Worm (Caenorhabditis elegans): Measurements from ENCODE around the gene dpy-27.

dpy-27 gene

ce11 chrIII:3821969-3822453 lies 2.5 kb upstream of the dpy-27 start, which contains the start of gene amx-1:
TSS of gene amx-1 (plus strand) at chrIII:3822403.
- TF ChIP-seq nhr-237 (tag; optimal IDR thresholded peaks at IDR 0.05) = no peak
- TF ChIP-seq lsy-2 (tag; optimal IDR thresholded peaks at IDR 0.05) = peak in 1 of 2 experiments; percentile 15

- TF ChIP-seq sma-3 (GFP tag; optimal IDR thresholded peaks at IDR 0.05) (peak; percentile 63), C34F6.9 (tag; optimal IDR thresholded peaks at IDR 0.05) (peak; percentile 83), F13H6.1 (tag; optimal IDR thresholded peaks at IDR 0.05) (peak; percentile 82), lin-39 (tag; optimal IDR thresholded peaks at IDR 0.05) (no peak), ceh-82 (tag; optimal IDR thresholded peaks at IDR 0.05) (no peak), nhr-129 (tag; optimal IDR thresholded peaks at IDR 0.05) (peak; percentile 89), gmeb-1 (tag; optimal IDR thresholded peaks at IDR 0.05) (peak; percentile 8), aly-2 (tag; optimal IDR thresholded peaks at IDR 0.05) (no peak), peb-1 (tag; optimal IDR thresholded peaks at IDR 0.05) (no peak), mbf-1 (tag; optimal IDR thresholded peaks at IDR 0.05) (no peak), lsy-2 (tag; optimal IDR thresholded peaks at IDR 0.05) (peak; percentile 1 to 73), zag-1 (tag; optimal IDR thresholded peaks at IDR 0.05) (peak; percentile 0), nhr-25 (tag; optimal IDR thresholded peaks at IDR 0.05) (peak; percentile 63), ceh-16 (tag; optimal IDR thresholded peaks at IDR 0.05) (peak; percentile 56), dmd-4 (tag; optimal IDR thresholded peaks at IDR 0.05) (no peak), crh-2 (tag; optimal IDR thresholded peaks at IDR 0.05) (peak; percentile 64), sem-4 (tag; optimal IDR thresholded peaks at IDR 0.05) (peak; percentile 54), fos-1 (tag; optimal IDR thresholded peaks at IDR 0.05) (peak; percentile 81), ztf-11 (tag; optimal IDR thresholded peaks at IDR 0.05) (no peak), ztf-1 (GFP tag; conservative IDR thresholded peaks at IDR 0.05) (no peak), nhr-23 (tag; optimal IDR thresholded peaks at IDR 0.05) (no peak), mdl-1 (tag; optimal IDR thresholded peaks at IDR 0.05) (peak; percentile 30 to 76), blmp-1 (tag; optimal IDR thresholded peaks at IDR 0.05; ENCODE audit: insufficient read depth) (peak; percentile 97), nhr-21 (tag; optimal IDR thresholded peaks at IDR 0.05) (no peak), elt-3 (tag; optimal IDR thresholded peaks at IDR 0.05) (no peak), unc-55 (GFP tag; optimal IDR thresholded peaks at IDR 0.05) (peak; percentile 63), egl-27 (tag; optimal IDR thresholded peaks at IDR 0.05) (peak; percentile 21)
These were observed 655 bp upstream of the dpy-27 start for ce11 chrIII:3820134-3820533.

ce11 chrIII:3814421-3814820 lies 5.1 kb downstream of the dpy-27 start:
- TF ChIP-seq snpc-4 (tag; optimal IDR thresholded peaks at IDR 0.05) (no peak), lsy-2 (tag; optimal IDR thresholded peaks at IDR 0.05) (no peak), nhr-129 (tag; optimal IDR thresholded peaks at IDR 0.05) (no peak), nhr-12 (tag; optimal IDR thresholded peaks at IDR 0.05) (no peak), nhr-11 (tag; optimal IDR thresholded peaks at IDR 0.05) (no peak), ztf-4 (tag; optimal IDR thresholded peaks at IDR 0.05) (no peak), nhr-10 (tag; optimal IDR thresholded peaks at IDR 0.05) (no peak), egl-27 (tag; optimal IDR thresholded peaks at IDR 0.05) (no peak), Y55F3AM.14 (GFP tag; optimal IDR thresholded peaks at IDR 0.05) (no peak), nhr-23 (tag; optimal IDR thresholded peaks at IDR 0.05) (no peak), C34F6.9 (tag; optimal IDR thresholded peaks at IDR 0.05) (no peak), alr-1 (tag; optimal IDR thresholded peaks at IDR 0.05) (no peak), crh-2 (tag; optimal IDR thresholded peaks at IDR 0.05) (no peak), nhr-25 (tag; optimal IDR thresholded peaks at IDR 0.05) (no peak), sma-3 (GFP tag; optimal IDR thresholded peaks at IDR 0.05) (no peak), F13H6.1 (tag; optimal IDR thresholded peaks at IDR 0.05) (no peak), aly-2 (tag; optimal IDR thresholded peaks at IDR 0.05) (no peak), nhr-77 (tag; optimal IDR thresholded peaks at IDR 0.05) (no peak)

- TF ChIP-seq lsy-2 (tag; optimal IDR thresholded peaks at IDR 0.05) = peak in 1 of 2 experiments; percentile 4
- no peak for TF ChIP-seq gmeb-1 (tag; optimal IDR thresholded peaks at IDR 0.05)
- no peak for TF ChIP-seq mbf-1 (tag; optimal IDR thresholded peaks at IDR 0.05)
- TF ChIP-seq nhr-25 (tag; optimal IDR thresholded peaks at IDR 0.05) = peak; percentile 93
- no peak for TF ChIP-seq lin-13 (GFP tag; optimal IDR thresholded peaks at IDR 0.05)
- TF ChIP-seq F13H6.1 (tag; optimal IDR thresholded peaks at IDR 0.05) = no peak
- TF ChIP-seq sma-3 (GFP tag; optimal IDR thresholded peaks at IDR 0.05) = peak; percentile 13
- TF ChIP-seq dmd-4 (tag; optimal IDR thresholded peaks at IDR 0.05) = no peak
- TF ChIP-seq blmp-1 (tag; optimal IDR thresholded peaks at IDR 0.05; ENCODE audit: insufficient read depth) = peak; percentile 43
- peak; percentile 33 for TF ChIP-seq crh-2 (tag; optimal IDR thresholded peaks at IDR 0.05)
- TF ChIP-seq ztf-11 (tag; optimal IDR thresholded peaks at IDR 0.05) = no peak
These were observed 7.0 kb downstream of the dpy-27 start for ce11 chrIII:3812369-3812993.
